Worm (Caenorhabditis elegans): ENCODE results near the gene sup-35.

DNA sequence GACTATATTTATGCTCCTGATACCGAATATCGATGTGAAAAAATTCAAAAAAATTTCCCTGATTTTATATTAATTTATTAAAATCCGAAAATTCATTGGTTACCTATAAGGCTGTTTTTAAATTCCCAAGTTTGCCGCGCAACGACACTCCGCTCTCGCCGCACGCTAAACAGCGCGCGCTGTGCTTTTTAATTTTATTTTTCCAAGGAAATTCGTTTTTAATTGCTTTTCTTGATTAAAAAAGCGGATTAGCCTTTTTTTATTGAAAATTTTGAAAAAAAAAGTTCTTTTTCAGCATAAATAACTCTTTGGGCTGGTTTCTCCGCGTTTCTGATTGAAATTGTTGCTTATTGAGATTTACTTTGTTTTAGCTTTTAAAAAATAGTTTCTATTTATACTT, 11.7 kb downstream of the sup-35 start:
- TF ChIP-seq lsy-2 (tag; optimal IDR thresholded peaks at IDR 0.05) (no peak), nhr-25 (tag; optimal IDR thresholded peaks at IDR 0.05) (no peak), ztf-11 (tag; optimal IDR thresholded peaks at IDR 0.05) (no peak), snpc-4 (tag; optimal IDR thresholded peaks at IDR 0.05) (no peak), zag-1 (tag; optimal IDR thresholded peaks at IDR 0.05) (no peak), ceh-16 (tag; optimal IDR thresholded peaks at IDR 0.05) (no peak)
